Fruit fly (Drosophila melanogaster) whole organism, embryonic: Measurements from ENCODE around the gene CG10341.
A peak's percentile ranks its signal among the peaks of the same experiment; 100 is the strongest.

Experiments
- Adf1 ChIP-seq: fragments of 200-800 bp; sonication (Bioruptor generic); IDR thresholded peaks from 2 replicates; pipeline ENCODE4 v1.3.6; 2022; ENCODE audit warnings: missing biosample characterization, missing genetic modification characterization
- Atf3 ChIP-seq: fragments of 200-800 bp; sonication (Bioruptor generic); optimal IDR thresholded peaks from 3 replicates; lab custom pipeline; 2016; ENCODE audit warnings: missing biosample characterization, missing genetic modification characterization
- Bdp1 ChIP-seq: fragments of 200-800 bp; sonication (Bioruptor generic); optimal IDR thresholded peaks from 3 replicates; lab custom pipeline; 2016; ENCODE audit warnings: missing biosample characterization, missing genetic modification characterization
- CG11504 ChIP-seq: fragments of 200-800 bp; sonication (Bioruptor generic); optimal IDR thresholded peaks from 3 replicates; lab custom pipeline; 2019; ENCODE audit warnings: missing biosample characterization, mild to moderate bottlenecking, missing genetic modification characterization, moderate library complexity
- CG12155 ChIP-seq: fragments of 200-800 bp; sonication (Bioruptor generic); optimal IDR thresholded peaks from 3 replicates; lab custom pipeline; 2016; ENCODE audit warnings: missing biosample characterization, missing genetic modification characterization
- CG12219 ChIP-seq: fragments of 200-800 bp; sonication (Bioruptor generic); optimal IDR thresholded peaks from 3 replicates; lab custom pipeline; 2018; ENCODE audit warnings: missing biosample characterization, mild to moderate bottlenecking, missing genetic modification characterization
- CG13775 ChIP-seq: fragments of 200-800 bp; sonication (Bioruptor generic); optimal IDR thresholded peaks from 3 replicates; lab custom pipeline; 2017; ENCODE audit warnings: missing biosample characterization, mild to moderate bottlenecking, missing genetic modification characterization
- CG1529 ChIP-seq: fragments of 200-800 bp; sonication (Bioruptor generic); optimal IDR thresholded peaks from 3 replicates; lab custom pipeline; 2018; ENCODE audit warnings: missing biosample characterization, missing genetic modification characterization
- CG17568 ChIP-seq: fragments of 200-800 bp; sonication (Bioruptor generic); optimal IDR thresholded peaks from 2 replicates; lab custom pipeline; 2018; ENCODE audit warnings: missing biosample characterization, mild to moderate bottlenecking, missing genetic modification characterization, moderate library complexity
- CG1832 ChIP-seq: fragments of 200-800 bp; sonication (Bioruptor generic); optimal IDR thresholded peaks from 2 replicates; lab custom pipeline; 2017; ENCODE audit warnings: missing biosample characterization, mild to moderate bottlenecking, missing genetic modification characterization, inconsistent platforms
- CG30403 ChIP-seq: fragments of 200-800 bp; sonication (Bioruptor generic); optimal IDR thresholded peaks from 3 replicates; lab custom pipeline; 2016; ENCODE audit warnings: missing biosample characterization, missing genetic modification characterization
- CG32767 ChIP-seq: fragments of 200-800 bp; sonication (Bioruptor generic); IDR thresholded peaks from 2 replicates; pipeline ENCODE4 v1.3.6; 2022; ENCODE audit warnings: missing biosample characterization, missing genetic modification characterization
- CG33213 ChIP-seq: fragments of 200-800 bp; sonication (Bioruptor generic); optimal IDR thresholded peaks from 3 replicates; lab custom pipeline; 2016; ENCODE audit warnings: missing biosample characterization, missing genetic modification characterization
- CG3726 ChIP-seq: fragments of 200-800 bp; sonication (Bioruptor generic); IDR thresholded peaks from 3 replicates; pipeline ENCODE4, ENCODE4 v1.3.6; 2022; ENCODE audit warnings: missing biosample characterization, missing genetic modification characterization
- CG4360 ChIP-seq: fragments of 200-800 bp; sonication (Bioruptor generic); IDR thresholded peaks from 2 replicates; pipeline ENCODE4 v1.3.6; 2022; ENCODE audit warnings: missing biosample characterization, missing genetic modification characterization
- CG5180 ChIP-seq: fragments of 200-800 bp; sonication (Bioruptor generic); optimal IDR thresholded peaks from 3 replicates; lab custom pipeline; 2017; ENCODE audit warnings: missing biosample characterization, missing genetic modification characterization, mild to moderate bottlenecking, moderate library complexity, missing genetic modification reagents
- CG8388 ChIP-seq: fragments of 200-800 bp; sonication (Bioruptor generic); optimal IDR thresholded peaks from 2 replicates; lab custom pipeline; 2019; ENCODE audit warnings: missing biosample characterization, mild to moderate bottlenecking, missing genetic modification characterization, moderate library complexity
- CG9215 ChIP-seq: fragments of 200-800 bp; sonication (Bioruptor generic); IDR thresholded peaks from 2 replicates; pipeline ENCODE4 v1.3.6; 2022; ENCODE audit warnings: missing biosample characterization, missing genetic modification characterization
- CG9817 ChIP-seq: fragments of 200-800 bp; sonication (Bioruptor generic); optimal IDR thresholded peaks from 2 replicates; lab custom pipeline; 2018; ENCODE audit warnings: missing biosample characterization, mild to moderate bottlenecking, missing genetic modification characterization, moderate library complexity
- Eip74EF ChIP-seq, 2 experiments: fragments of 200-800 bp in 1 of 2; fragments of >200 bp in 1 of 2; sonication (Bioruptor generic) in 1 of 2; optimal IDR thresholded peaks; 2 replicates each; lab custom pipeline; 2017 to 2019; ENCODE audit warnings: missing biosample characterization in 2 of 2, missing genetic modification characterization in 2 of 2, mild to moderate bottlenecking in 1 of 2, moderate library complexity in 1 of 2
- HLH3B ChIP-seq: fragments of 200-800 bp; sonication (Bioruptor generic); IDR thresholded peaks from 2 replicates; pipeline ENCODE4 v1.3.6; 2022; ENCODE audit warnings: missing biosample characterization, missing genetic modification characterization
- Hand ChIP-seq: fragments of 200-800 bp; sonication (Bioruptor generic); optimal IDR thresholded peaks from 2 replicates; lab custom pipeline; 2017; ENCODE audit warnings: mild to moderate bottlenecking, missing biosample characterization, missing genetic modification reagents, missing genetic modification characterization
- HmgZ ChIP-seq: fragments of 200-800 bp; sonication (Bioruptor generic); optimal IDR thresholded peaks from 2 replicates; lab custom pipeline; 2018; ENCODE audit warnings: missing biosample characterization, mild to moderate bottlenecking, missing genetic modification characterization
- Nf-YC ChIP-seq: fragments of 200-800 bp; optimal IDR thresholded peaks from 3 replicates; lab custom pipeline; 2019; ENCODE audit warnings: missing biosample characterization, mild to moderate bottlenecking, missing genetic modification characterization, moderate library complexity
- Poxn ChIP-seq: fragments of 200-800 bp; sonication (Bioruptor generic); IDR thresholded peaks from 2 replicates; pipeline ENCODE4 v1.3.6; 2022; ENCODE audit warnings: missing biosample characterization, missing genetic modification characterization
- Ravus ChIP-seq: fragments of 200-800 bp; sonication (Bioruptor generic); IDR thresholded peaks from 2 replicates; pipeline ENCODE4 v1.3.6; 2022; ENCODE audit warnings: missing biosample characterization, missing genetic modification characterization
- Sox102F ChIP-seq: fragments of 200-800 bp; sonication (Bioruptor generic); optimal IDR thresholded peaks from 2 replicates; lab custom pipeline; 2018; ENCODE audit warnings: missing biosample characterization, mild to moderate bottlenecking, missing genetic modification characterization, moderate library complexity
- bab2 ChIP-seq: fragments of 200-800 bp; sonication (Bioruptor generic); optimal IDR thresholded peaks from 2 replicates; lab custom pipeline; 2016; ENCODE audit warnings: missing biosample characterization, missing genetic modification characterization
- cad ChIP-seq: fragments of >200 bp; optimal IDR thresholded peaks from 2 replicates; lab custom pipeline; 2017; ENCODE audit warnings: missing biosample characterization, missing genetic modification characterization
- crc ChIP-seq: fragments of 200-800 bp; sonication (Bioruptor generic); optimal IDR thresholded peaks from 2 replicates; lab custom pipeline; 2016; ENCODE audit warnings: missing biosample characterization, missing genetic modification characterization
- fd64A ChIP-seq: fragments of 200-800 bp; sonication (Bioruptor generic); optimal IDR thresholded peaks from 3 replicates; lab custom pipeline; 2018; ENCODE audit warnings: missing biosample characterization, mild to moderate bottlenecking, missing genetic modification characterization
- fu2 ChIP-seq: fragments of 200-800 bp; sonication (Bioruptor generic); optimal IDR thresholded peaks from 2 replicates; lab custom pipeline; 2016; ENCODE audit warnings: missing biosample characterization, missing genetic modification characterization
- kah ChIP-seq: fragments of 200-800 bp; sonication (Bioruptor generic); optimal IDR thresholded peaks from 2 replicates; lab custom pipeline; 2018; ENCODE audit warnings: missing biosample characterization, mild to moderate bottlenecking, missing genetic modification characterization
- lilli ChIP-seq: fragments of 200-800 bp; sonication (Bioruptor generic); optimal IDR thresholded peaks from 3 replicates; lab custom pipeline; 2016; ENCODE audit warnings: missing biosample characterization, missing genetic modification characterization
- oc ChIP-seq: fragments of 200-800 bp; sonication (Bioruptor generic); optimal IDR thresholded peaks from 2 replicates; lab custom pipeline; 2018; ENCODE audit warnings: missing biosample characterization, mild to moderate bottlenecking, missing genetic modification characterization, moderate library complexity
- otp ChIP-seq: fragments of 200-800 bp; sonication (Bioruptor generic); IDR thresholded peaks from 3 replicates; pipeline ENCODE4, ENCODE4 v1.3.6; 2022; ENCODE audit warnings: missing biosample characterization, missing genetic modification characterization
- pan ChIP-seq, 4 experiments: fragments of >200 bp in 3 of 4; fragments of 200-800 bp in 1 of 4; sonication (Bioruptor generic) in 1 of 4; optimal IDR thresholded peaks in 3 of 4; IDR thresholded peaks in 1 of 4; 2 replicates each; pipeline versions ENCODE4 v1.3.6 to Lab custom; 2017 to 2022; ENCODE audit warnings: missing biosample characterization in 2 of 4, missing genetic modification characterization in 2 of 4, mixed read lengths in 1 of 4
- phol ChIP-seq: fragments of 200-800 bp; sonication (Bioruptor generic); optimal IDR thresholded peaks from 3 replicates; lab custom pipeline; 2018; ENCODE audit warnings: missing biosample characterization, mild to moderate bottlenecking, missing genetic modification characterization, moderate library complexity
- pros ChIP-seq: fragments of 200-800 bp; sonication (Bioruptor generic); optimal IDR thresholded peaks from 3 replicates; lab custom pipeline; 2019; ENCODE audit warnings: missing biosample characterization, mild to moderate bottlenecking, missing genetic modification characterization, moderate library complexity
- schlank ChIP-seq: fragments of 200-800 bp; sonication (Bioruptor generic); optimal IDR thresholded peaks from 2 replicates; lab custom pipeline; 2018; ENCODE audit warnings: missing biosample characterization, mild to moderate bottlenecking, missing genetic modification characterization
- sima ChIP-seq: fragments of 200-800 bp; sonication (Bioruptor generic); optimal IDR thresholded peaks from 2 replicates; lab custom pipeline; 2016; ENCODE audit warnings: missing biosample characterization, missing genetic modification characterization
- slbo ChIP-seq: fragments of 200-800 bp; sonication (Bioruptor generic); IDR thresholded peaks from 2 replicates; pipeline ENCODE4 v1.3.6; 2022; ENCODE audit warnings: missing biosample characterization, missing genetic modification characterization
- stc ChIP-seq: fragments of 200-800 bp; sonication (Bioruptor generic); IDR thresholded peaks from 2 replicates; pipeline ENCODE4 v1.3.6; 2022; ENCODE audit warnings: missing biosample characterization, missing genetic modification characterization
- sug ChIP-seq: fragments of 200-800 bp; optimal IDR thresholded peaks from 2 replicates; lab custom pipeline; 2019; ENCODE audit warnings: missing biosample characterization, mild to moderate bottlenecking, missing genetic modification characterization, moderate library complexity
- tna ChIP-seq: fragments of 200-800 bp; sonication (Bioruptor generic); IDR thresholded peaks from 2 replicates; pipeline ENCODE4 v1.3.6; 2022; ENCODE audit warnings: missing biosample characterization, missing genetic modification characterization; ENCODE audit not compliant: partially characterized antibody
- trh ChIP-seq: fragments of 200-800 bp; sonication (Bioruptor generic); optimal IDR thresholded peaks from 2 replicates; lab custom pipeline; 2016; ENCODE audit warnings: missing biosample characterization, missing genetic modification characterization
- ttk ChIP-seq: fragments of 200-800 bp; sonication (Bioruptor generic); IDR thresholded peaks from 2 replicates; pipeline ENCODE4 v2.1.2; 2022; ENCODE audit warnings: missing biosample characterization, missing genetic modification characterization
- vvl ChIP-seq: fragments of 200-800 bp; sonication (Bioruptor generic); IDR thresholded peaks from 2 replicates; pipeline ENCODE4 v1.3.6; 2022; ENCODE audit warnings: missing biosample characterization, missing genetic modification characterization
- wek ChIP-seq: fragments of 200-800 bp; sonication (Bioruptor generic); optimal IDR thresholded peaks from 3 replicates; lab custom pipeline; 2018; ENCODE audit warnings: missing biosample characterization, mild to moderate bottlenecking, missing genetic modification characterization, moderate library complexity
- wor ChIP-seq: fragments of 200-800 bp; sonication (Bioruptor generic); IDR thresholded peaks from 2 replicates; pipeline ENCODE4 v1.3.6; 2022; ENCODE audit warnings: missing biosample characterization, missing genetic modification characterization

CG10341 gene

dm6 chr2L:18695404-18695804 is 3.1 kb upstream of the CG10341 start, which contains the start of the genes CG10383 and CG10338 (continued):
- TF ChIP-seq pan (optimal IDR thresholded peaks at IDR 0.05; lab: Kevin White, UChicago) = no peak
- TF ChIP-seq pan (GFP tag; optimal IDR thresholded peaks at IDR 0.05 in 1 of 2, IDR thresholded peaks at IDR 0.05 in 1 of 2) = peak in 1 of 2 experiments; percentile 94
- TF ChIP-seq CG9817 = peak; percentile 78
- TF ChIP-seq Nf-YC = peak; percentile 55
- peak; percentile 83 for TF ChIP-seq fu2 (GFP tag; lab: Kevin White, UChicago)
- peak; percentile 88 for TF ChIP-seq otp (GFP tag; lab: Robert Waterston, UW)
- TF ChIP-seq HLH3B (GFP tag; lab: Robert Waterston, UW) = peak; percentile 90
- TF ChIP-seq schlank (tag; lab: Kevin White, UChicago) = peak; percentile 72
- TF ChIP-seq CG12219 (GFP tag; lab: Kevin White, UChicago) = peak; percentile 62
- TF ChIP-seq Sox102F (GFP tag; lab: Kevin White, UChicago) = peak; percentile 88
- TF ChIP-seq vvl = peak; percentile 94
- TF ChIP-seq oc (tag; lab: Kevin White, UChicago) = peak; percentile 79
- peak; percentile 75; the same call in 1 of the 2 replicates for TF ChIP-seq CG32767 (GFP tag; lab: Robert Waterston, UW)
- TF ChIP-seq Atf3 (GFP tag; lab: Kevin White, UChicago) = peak; percentile 89
- TF ChIP-seq Hand (GFP tag; lab: Kevin White, UChicago) = peak; percentile 48
- no peak for TF ChIP-seq pros (GFP tag; lab: Kevin White, UChicago)
- TF ChIP-seq stc (GFP tag; lab: Robert Waterston, UW) = peak; percentile 92
- peak; percentile 81 for TF ChIP-seq CG13775
- TF ChIP-seq cad (GFP tag; lab: Kevin White, UChicago) = no peak
- peak; percentile 92 for TF ChIP-seq CG12155 (GFP tag; lab: Kevin White, UChicago)
- no peak for TF ChIP-seq sima
- TF ChIP-seq CG8388 = peak; percentile 71
- no peak for TF ChIP-seq tna
- TF ChIP-seq phol = peak; percentile 83
- peak; percentile 83 for TF ChIP-seq sug (tag; lab: Kevin White, UChicago)
- TF ChIP-seq Eip74EF (GFP tag; optimal IDR thresholded peaks at IDR 0.05; lab: Kevin White, UChicago) = peak in 1 of 2 experiments; percentile 63
- TF ChIP-seq CG3726 (GFP tag; lab: Robert Waterston, UW) = peak; percentile 79; the same call in 1 of the 3 replicates
- peak; percentile 86 for TF ChIP-seq CG9215 (GFP tag; lab: Robert Waterston, UW)
- TF ChIP-seq CG5180 = peak; percentile 25
- TF ChIP-seq CG30403 (GFP tag; lab: Kevin White, UChicago) = peak; percentile 87
- TF ChIP-seq CG4360 (GFP tag; lab: Robert Waterston, UW) = peak; percentile 53
- peak; percentile 77 for TF ChIP-seq Bdp1 (GFP tag; lab: Kevin White, UChicago)
- TF ChIP-seq CG1529 (GFP tag; lab: Kevin White, UChicago) = peak; percentile 28
- TF ChIP-seq kah (GFP tag; lab: Kevin White, UChicago) = peak; percentile 13
- peak; percentile 86 for TF ChIP-seq CG33213
- peak; percentile 95 for TF ChIP-seq slbo
- TF ChIP-seq Ravus (GFP tag; lab: Robert Waterston, UW) = peak; percentile 65
- peak; percentile 56 for TF ChIP-seq Adf1 (GFP tag; lab: Robert Waterston, UW)
- peak; percentile 95 for TF ChIP-seq lilli (GFP tag; lab: Kevin White, UChicago)
- TF ChIP-seq crc (GFP tag; lab: Kevin White, UChicago) = peak; percentile 84
- TF ChIP-seq wek (GFP tag; lab: Kevin White, UChicago) = peak; percentile 13
- TF ChIP-seq ttk = peak; percentile 91
- peak; percentile 64 for TF ChIP-seq CG17568 (GFP tag; lab: Kevin White, UChicago)
- peak; percentile 12; the same call in 1 of the 2 replicates for TF ChIP-seq Poxn (GFP tag; lab: Robert Waterston, UW)
- peak; percentile 22 for TF ChIP-seq fd64A
- TF ChIP-seq CG11504 = peak; percentile 70
- peak; percentile 61 for TF ChIP-seq trh (GFP tag; lab: Kevin White, UChicago)
- peak; percentile 89 for TF ChIP-seq bab2 (GFP tag; lab: Kevin White, UChicago)
- peak; percentile 90 for TF ChIP-seq HmgZ
- TF ChIP-seq wor (GFP tag; lab: Robert Waterston, UW) = peak; percentile 74
- TF ChIP-seq CG1832 (GFP tag; lab: Kevin White, UChicago) = no peak
